Worm (Caenorhabditis elegans): ENCODE data around the gene C17C3.3.
A peak's percentile ranks its signal among the peaks of the same experiment; 100 is the strongest.

The C17C3.3 gene

DNA sequence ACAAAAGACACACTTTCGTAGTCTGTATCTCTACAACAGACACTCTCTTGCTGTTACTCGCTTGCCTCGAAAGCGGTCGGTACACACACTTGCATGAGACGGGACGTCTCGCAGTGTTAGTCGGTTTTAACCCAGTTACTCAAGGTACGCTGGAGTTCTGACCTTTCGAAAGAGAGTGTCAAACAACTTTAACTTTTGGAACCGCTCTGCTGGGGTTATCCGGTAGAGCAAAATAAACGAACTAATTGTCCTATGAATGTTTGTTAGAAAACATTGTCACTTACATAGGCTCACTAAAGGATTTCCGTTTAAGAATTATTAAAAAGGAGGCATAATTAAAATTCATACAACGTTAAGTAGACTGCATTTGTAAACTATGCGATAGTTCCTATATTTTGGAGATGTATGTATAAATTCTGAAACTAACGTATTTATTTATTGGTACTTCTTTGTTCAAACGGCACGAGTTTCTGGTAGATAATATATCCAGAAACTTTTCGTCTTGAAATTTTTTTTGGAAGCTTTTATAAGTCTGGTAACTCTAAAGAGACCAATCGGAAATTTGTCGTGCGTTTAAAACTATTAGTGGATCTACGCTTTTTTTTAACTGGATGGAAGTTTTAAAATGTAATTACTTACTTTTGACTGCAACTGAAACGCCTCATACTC is 17.9 kb upstream of the C17C3.3 start (continued):
- TF ChIP-seq madf-6 (GFP tag; IDR thresholded peaks at IDR 0.05) (peak; percentile 85), ztf-26 (tag; optimal IDR thresholded peaks at IDR 0.05) (peak; percentile 98), akir-1 (GFP tag; optimal IDR thresholded peaks at IDR 0.05) (peak; percentile 93), lsl-1 (GFP tag; optimal IDR thresholded peaks at IDR 0.05) (peak; percentile 55), dox-1 (GFP tag; IDR thresholded peaks at IDR 0.05) (peak; percentile 97), repo-1 (tag; optimal IDR thresholded peaks at IDR 0.05) (peak; percentile 98), lin-54 (GFP tag; optimal IDR thresholded peaks at IDR 0.05) (peak; percentile 93), Y67H2A.10 (GFP tag; conservative IDR thresholded peaks at IDR 0.05) (peak; percentile 73), fkh-3 (tag; optimal IDR thresholded peaks at IDR 0.05) (peak; percentile 82), egl-44 (GFP tag; IDR thresholded peaks at IDR 0.05) (peak; percentile 93), pha-4 (tag; optimal IDR thresholded peaks at IDR 0.05) (peak; percentile 95), sdz-38 (tag; optimal IDR thresholded peaks at IDR 0.05) (peak; percentile 44), hmg-1.2 (GFP tag; IDR thresholded peaks at IDR 0.05) (peak; percentile 90), ztf-22 (GFP tag; optimal IDR thresholded peaks at IDR 0.05) (peak; percentile 86), zim-3 (tag; optimal IDR thresholded peaks at IDR 0.05) (peak; percentile 91), C17E4.6 (GFP tag; IDR thresholded peaks at IDR 0.05) (peak; percentile 85), mcd-1 (GFP tag; IDR thresholded peaks at IDR 0.05) (peak; percentile 95), hlh-12 (tag; optimal IDR thresholded peaks at IDR 0.05) (peak; percentile 39), tbp1 (GFP tag; optimal IDR thresholded peaks at IDR 0.05) (peak; percentile 83), snpc-1.3 (tag; optimal IDR thresholded peaks at IDR 0.05; ENCODE audit: insufficient read depth) (peak; percentile 77), bed-1 (GFP tag; IDR thresholded peaks at IDR 0.05) (0 out of 2 replicates have a peak, but pooled peaks have one; percentile 47), hlh-26 (GFP tag; conservative IDR thresholded peaks at IDR 0.05) (no peak), F49E8.2 (tag; optimal IDR thresholded peaks at IDR 0.05; ENCODE audit: insufficient read depth) (peak; percentile 59), somi-1 (GFP tag; optimal IDR thresholded peaks at IDR 0.05) (peak; percentile 94), F23B12.7 (tag; optimal IDR thresholded peaks at IDR 0.05; ENCODE audit: insufficient read depth) (peak; percentile 93), F57C9.4 (tag; optimal IDR thresholded peaks at IDR 0.05) (peak; percentile 95), madf-10 (tag; optimal IDR thresholded peaks at IDR 0.05) (peak; percentile 94), Y95B8A.8 (GFP tag; IDR thresholded peaks at IDR 0.05) (peak; percentile 95), xnd-1 (tag; optimal IDR thresholded peaks at IDR 0.05) (peak; percentile 15), F55B11.4 (tag; optimal IDR thresholded peaks at IDR 0.05; ENCODE audit: borderline replicate concordance, insufficient read depth) (no peak), F39B2.1 (GFP tag; IDR thresholded peaks at IDR 0.05) (peak; percentile 8; the same call in 1 of the 2 replicates), aptf-2 (GFP tag; conservative IDR thresholded peaks at IDR 0.05) (peak; percentile 72; the same call in 1 of the 2 replicates), ama-1 (optimal IDR thresholded peaks at IDR 0.05) (peak; percentile 100), ama-1 (GFP tag; optimal IDR thresholded peaks at IDR 0.05) (peak; percentile 85 to 93), hsf-1 (GFP tag; IDR thresholded peaks at IDR 0.05) (peak; percentile 67), F10E7.11 (tag; optimal IDR thresholded peaks at IDR 0.05) (peak; percentile 95), ZK185.1 (tag; optimal IDR thresholded peaks at IDR 0.05; ENCODE audit: poor library complexity, severe bottlenecking) (peak; percentile 98), dpl-1 (GFP tag; optimal IDR thresholded peaks at IDR 0.05) (peak; percentile 53), hrde-1 (tag; optimal IDR thresholded peaks at IDR 0.05; ENCODE audit: borderline replicate concordance) (peak; percentile 80), T26A5.8 (tag; optimal IDR thresholded peaks at IDR 0.05) (peak; percentile 40), unc-62 (GFP tag; optimal IDR thresholded peaks at IDR 0.05) (peak; percentile 23), nhr-90 (tag; optimal IDR thresholded peaks at IDR 0.05) (peak; percentile 69), egrh-3 (GFP tag; IDR thresholded peaks at IDR 0.05) (peak; percentile 59; the same call in 1 of the 2 replicates), madf-3 (GFP tag; IDR thresholded peaks at IDR 0.05) (no peak; the same call in none of the 2 replicates), ceh-91 (GFP tag; IDR thresholded peaks at IDR 0.05) (peak; percentile 48; the same call in 1 of the 2 replicates), attf-6 (GFP tag; IDR thresholded peaks at IDR 0.05) (peak; percentile 100), lsy-27 (tag; optimal IDR thresholded peaks at IDR 0.05; ENCODE audit: borderline replicate concordance, insufficient read depth) (no peak)
